Fruit fly (Drosophila melanogaster): ENCODE results near the gene CG34155.
A peak's percentile ranks its signal among the peaks of the same experiment; 100 is the strongest.

The CG34155 gene

dm6 chr3R:30540196-30540595 lies 19.8 kb downstream of the CG34155 start (continued):
- TF ChIP-seq hb (GFP tag; IDR thresholded peaks at IDR 0.05; ENCODE audit: partially characterized antibody) (no peak), CG12942 (GFP tag; optimal IDR thresholded peaks at IDR 0.05) (peak; percentile 91), Jarid2 (GFP tag; optimal IDR thresholded peaks at IDR 0.05) (peak; percentile 66), CrebB (tag; optimal IDR thresholded peaks at IDR 0.05) (peak; percentile 83), CG2875 (GFP tag; optimal IDR thresholded peaks at IDR 0.05) (peak; percentile 82), dpn (GFP tag; optimal IDR thresholded peaks at IDR 0.05) (peak; percentile 93 to 95), CG9215 (GFP tag; IDR thresholded peaks at IDR 0.05) (peak; percentile 87), Ets65A (GFP tag) (peak; percentile 99), CG8281 (tag; optimal IDR thresholded peaks at IDR 0.05) (peak; percentile 70), gcm2 (GFP tag; optimal IDR thresholded peaks at IDR 0.05) (peak; percentile 84), Taf1 (GFP tag; IDR thresholded peaks at IDR 0.05) (peak; percentile 81), Neu2 (GFP tag; optimal IDR thresholded peaks at IDR 0.05; ENCODE audit: borderline replicate concordance) (peak; percentile 16), crc (GFP tag; optimal IDR thresholded peaks at IDR 0.05) (peak; percentile 85), fd3F (GFP tag; optimal IDR thresholded peaks at IDR 0.05) (peak; percentile 93), CG1832 (GFP tag; optimal IDR thresholded peaks at IDR 0.05) (no peak), tup (GFP tag; optimal IDR thresholded peaks at IDR 0.05) (peak; percentile 80), CTCF (GFP tag; optimal IDR thresholded peaks at IDR 0.05) (peak; percentile 43), CG12391 (tag; optimal IDR thresholded peaks at IDR 0.05) (peak; percentile 88), CG13624 (GFP tag; optimal IDR thresholded peaks at IDR 0.05) (peak; percentile 95), Pdp1 (GFP tag; optimal IDR thresholded peaks at IDR 0.05) (peak; percentile 93 to 94), Mad (GFP tag; optimal IDR thresholded peaks at IDR 0.05) (peak; percentile 88), CG4820 (GFP tag; optimal IDR thresholded peaks at IDR 0.05) (peak; percentile 93), CG1792 (GFP tag; optimal IDR thresholded peaks at IDR 0.05) (peak; percentile 92), Hr78 (GFP tag; optimal IDR thresholded peaks at IDR 0.05) (peak in 1 of 2 experiments; percentile 77), CG12659 (GFP tag; optimal IDR thresholded peaks at IDR 0.05) (peak; percentile 93), CG11696 (GFP tag; IDR thresholded peaks at IDR 0.05) (peak; percentile 80), CG6791 (GFP tag; IDR thresholded peaks at IDR 0.05; ENCODE audit: partially characterized antibody) (no peak), CG32767 (GFP tag; IDR thresholded peaks at IDR 0.05) (peak; percentile 78), da (GFP tag; optimal IDR thresholded peaks at IDR 0.05) (peak; percentile 84), nau (GFP tag; optimal IDR thresholded peaks at IDR 0.05) (peak; percentile 83), dmrt99B (tag; optimal IDR thresholded peaks at IDR 0.05) (peak; percentile 94), stc (GFP tag; IDR thresholded peaks at IDR 0.05) (peak; percentile 87), ab (GFP tag; optimal IDR thresholded peaks at IDR 0.05) (peak; percentile 79), CG8478 (optimal IDR thresholded peaks at IDR 0.05) (no peak), hth (optimal IDR thresholded peaks at IDR 0.05) (no peak), CG42726 (GFP tag; IDR thresholded peaks at IDR 0.05; ENCODE audit: partially characterized antibody) (no peak), Abd-B (GFP tag; optimal IDR thresholded peaks at IDR 0.05) (peak; percentile 93), Dek (tag; optimal IDR thresholded peaks at IDR 0.05) (peak; percentile 92), aop (GFP tag; IDR thresholded peaks at IDR 0.05) (peak; percentile 79), chinmo (GFP tag; IDR thresholded peaks at IDR 0.05; ENCODE audit: partially characterized antibody) (no peak), ewg (GFP tag; optimal IDR thresholded peaks at IDR 0.05) (peak; percentile 80), Trl (optimal IDR thresholded peaks at IDR 0.05) (no peak), Trl (GFP tag; optimal IDR thresholded peaks at IDR 0.05) (peak; percentile 96), CG13287 (GFP tag; IDR thresholded peaks at IDR 0.05; ENCODE audit: partially characterized antibody) (no peak), gem (tag; optimal IDR thresholded peaks at IDR 0.05) (peak; percentile 94), Six4 (GFP tag; optimal IDR thresholded peaks at IDR 0.05) (peak; percentile 93), pita (GFP tag; optimal IDR thresholded peaks at IDR 0.05) (no peak), CG3726 (GFP tag; IDR thresholded peaks at IDR 0.05) (peak; percentile 87), CG12236 (GFP tag; optimal IDR thresholded peaks at IDR 0.05) (peak; percentile 87), ranshi (GFP tag; IDR thresholded peaks at IDR 0.05) (peak; percentile 94), NC2β (GFP tag; optimal IDR thresholded peaks at IDR 0.05) (peak; percentile 78), sug (tag; optimal IDR thresholded peaks at IDR 0.05) (peak; percentile 87)

All from whole organism, embryonic.